Worm (Caenorhabditis elegans) whole organism, L3 larva: ENCODE data around the gene Y53C12A.11.

Experiments
- fos-1 ChIP-seq: fragments of 150-350 bp; optimal IDR thresholded peaks from 2 replicates; lab custom pipeline; 2014; ENCODE audit warnings: missing biosample characterization, missing genetic modification characterization
- nhr-25 ChIP-seq: sonication (generic microtip); optimal IDR thresholded peaks from 2 replicates; lab custom pipeline; 2017; ENCODE audit warnings: missing biosample characterization, missing genetic modification characterization
- nhr-67 ChIP-seq: fragments of 150-350 bp; optimal IDR thresholded peaks from 2 replicates; lab custom pipeline; 2014; ENCODE audit warnings: missing biosample characterization, missing genetic modification characterization
- snpc-4 ChIP-seq: fragments of 150-350 bp; optimal IDR thresholded peaks from 2 replicates; lab custom pipeline; 2014; ENCODE audit warnings: missing biosample characterization, missing genetic modification characterization
- zag-1 ChIP-seq: fragments of 150-350 bp; optimal IDR thresholded peaks from 2 replicates; lab custom pipeline; 2014; ENCODE audit warnings: missing biosample characterization, missing genetic modification characterization
- ztf-4 ChIP-seq: fragments of 150-350 bp; optimal IDR thresholded peaks from 2 replicates; lab custom pipeline; 2014; ENCODE audit warnings: missing biosample characterization, missing genetic modification characterization

- TF ChIP-seq zag-1 (tag; lab: Kevin White, UChicago) (no peak), nhr-25 (tag; lab: Kevin White, UChicago) (no peak), ztf-4 (tag; lab: Kevin White, UChicago) (no peak), fos-1 (no peak), nhr-67 (tag; lab: Kevin White, UChicago) (no peak), snpc-4 (tag; lab: Kevin White, UChicago) (no peak)
These were observed 10.0 kb upstream of the Y53C12A.11 start for ce11 chrII:9728506-9728905.
